Worm (Caenorhabditis elegans): Measurements from ENCODE around the gene itm-2.

The itm-2 gene

ce11 chrX:5450773-5451447, 5.9 kb downstream of the itm-2 start, which contains the start of gene C25F6.6:
Gene C25F6.6, minus strand, starts transcription at chrX:5450823.
- TF ChIP-seq hlh-30 (tag; optimal IDR thresholded peaks at IDR 0.05; ENCODE audit: insufficient read depth) (peak; percentile 0), Y105C5A.15 (GFP tag; IDR thresholded peaks at IDR 0.05) (no peak), lin-39 (tag; optimal IDR thresholded peaks at IDR 0.05) (no peak), F10B5.3 (tag; optimal IDR thresholded peaks at IDR 0.05) (no peak), jun-1 (tag; optimal IDR thresholded peaks at IDR 0.05) (no peak), T26A8.4 (GFP tag; IDR thresholded peaks at IDR 0.05) (no peak), nhr-48 (tag; optimal IDR thresholded peaks at IDR 0.05) (no peak), dmd-6 (GFP tag; IDR thresholded peaks at IDR 0.05) (no peak; the same call in 1 of the 2 replicates), hmg-1.1 (GFP tag; IDR thresholded peaks at IDR 0.05) (no peak), unc-62 (GFP tag; optimal IDR thresholded peaks at IDR 0.05 in 1 of 2) (peak in 1 of 2 experiments; percentile 64), unc-62 (tag; optimal IDR thresholded peaks at IDR 0.05) (no peak), unc-130 (GFP tag; optimal IDR thresholded peaks at IDR 0.05) (peak; percentile 29), ceh-28 (tag; optimal IDR thresholded peaks at IDR 0.05) (no peak), spr-1 (tag; optimal IDR thresholded peaks at IDR 0.05) (no peak), madf-5 (GFP tag; IDR thresholded peaks at IDR 0.05) (0 out of 4 replicates have a peak, but pooled peaks of 1 of the 2 experiments have one; percentile 33), duxl-1 (tag; optimal IDR thresholded peaks at IDR 0.05; ENCODE audit: poor library complexity) (peak; percentile 11), dmd-8 (GFP tag; IDR thresholded peaks at IDR 0.05) (no peak), lin-29 (GFP tag; IDR thresholded peaks at IDR 0.05) (no peak), skn-1 (tag; optimal IDR thresholded peaks at IDR 0.05) (no peak), nhr-77 (tag; optimal IDR thresholded peaks at IDR 0.05) (no peak), fos-1 (tag; optimal IDR thresholded peaks at IDR 0.05) (no peak), ceh-32 (tag; optimal IDR thresholded peaks at IDR 0.05; ENCODE audit: poor library complexity) (no peak), arid-1 (GFP tag; conservative IDR thresholded peaks at IDR 0.05) (peak; percentile 49; the same call in 1 of the 2 replicates), dve-1 (tag; optimal IDR thresholded peaks at IDR 0.05; ENCODE audit: insufficient read depth) (peak; percentile 54), mdl-1 (tag; optimal IDR thresholded peaks at IDR 0.05) (no peak), saeg-2 (GFP tag; IDR thresholded peaks at IDR 0.05) (no peak), nhr-11 (tag; optimal IDR thresholded peaks at IDR 0.05) (no peak), sdz-12 (GFP tag; optimal IDR thresholded peaks at IDR 0.05) (no peak), nhr-76 (tag; optimal IDR thresholded peaks at IDR 0.05) (no peak), F26F4.8 (GFP tag; conservative IDR thresholded peaks at IDR 0.05) (no peak), lin-15B (tag; optimal IDR thresholded peaks at IDR 0.05) (no peak), mep-1 (tag; optimal IDR thresholded peaks at IDR 0.05) (no peak), zip-2 (tag; optimal IDR thresholded peaks at IDR 0.05) (peak; percentile 10), F49E8.2 (tag; optimal IDR thresholded peaks at IDR 0.05; ENCODE audit: borderline replicate concordance) (no peak), ctbp-1 (GFP tag; IDR thresholded peaks at IDR 0.05) (no peak), daf-12 (tag; optimal IDR thresholded peaks at IDR 0.05) (no peak), daf-8 (GFP tag; IDR thresholded peaks at IDR 0.05) (no peak), F44E2.7 (GFP tag; IDR thresholded peaks at IDR 0.05) (no peak), mes-2 (tag; optimal IDR thresholded peaks at IDR 0.05; ENCODE audit: poor library complexity, severe bottlenecking) (peak; percentile 67), tag-97 (GFP tag; IDR thresholded peaks at IDR 0.05) (no peak), vab-7 (GFP tag; IDR thresholded peaks at IDR 0.05) (peak; percentile 57; the same call in 1 of the 2 replicates), dmd-9 (GFP tag; IDR thresholded peaks at IDR 0.05) (no peak), pha-4 (GFP tag; IDR thresholded peaks at IDR 0.05) (peak; percentile 68; the same call in 1 of the 2 replicates), pha-4 (tag; optimal IDR thresholded peaks at IDR 0.05) (no peak), lin-38 (GFP tag; IDR thresholded peaks at IDR 0.05) (no peak), lsy-2 (tag; optimal IDR thresholded peaks at IDR 0.05) (no peak), lim-7 (GFP tag; IDR thresholded peaks at IDR 0.05) (peak; percentile 84), ceh-62 (tag; optimal IDR thresholded peaks at IDR 0.05) (no peak), ztf-11 (tag; optimal IDR thresholded peaks at IDR 0.05) (no peak), hlh-11 (tag; optimal IDR thresholded peaks at IDR 0.05) (peak; percentile 14), zag-1 (tag; optimal IDR thresholded peaks at IDR 0.05) (no peak)

Measured in whole organism, L4 larva.